Worm (Caenorhabditis elegans) whole organism, young adult: Measurements from ENCODE around the gene T24B8.7.

ENCODE experiments used
- B0019.2 ChIP-seq: fragments of 200-800 bp; sonication (Bioruptor generic); conservative IDR thresholded peaks from 2 replicates; pipeline ENCODE4 v1.3.6; 2022; ENCODE audit warnings: missing genetic modification reagents, missing genetic modification characterization, missing compliant biosample characterization
- C17E4.6 ChIP-seq: fragments of 200-800 bp; sonication (Bioruptor generic); IDR thresholded peaks from 2 replicates; pipeline ENCODE4 v1.3.6; 2022; ENCODE audit warnings: missing genetic modification reagents, missing genetic modification characterization, missing compliant biosample characterization
- D2030.7 ChIP-seq: fragments of 200-800 bp; sonication (Bioruptor generic); IDR thresholded peaks from 2 replicates; pipeline ENCODE4 v1.3.6; 2022; ENCODE audit warnings: missing genetic modification reagents, missing genetic modification characterization, missing compliant biosample characterization
- F33H1.4 ChIP-seq: fragments of 200-800 bp; sonication (Bioruptor generic); IDR thresholded peaks from 2 replicates; pipeline ENCODE4 v1.3.6; 2022; ENCODE audit warnings: missing genetic modification reagents, missing genetic modification characterization, missing compliant biosample characterization
- F37B4.10 ChIP-seq: fragments of 200-800 bp; sonication (Bioruptor generic); IDR thresholded peaks from 2 replicates; pipeline ENCODE4 v1.3.6; 2022; ENCODE audit warnings: missing genetic modification characterization, missing compliant biosample characterization
- F39B2.1 ChIP-seq: fragments of 200-800 bp; sonication (Bioruptor generic); IDR thresholded peaks from 2 replicates; pipeline ENCODE4 v1.3.6; 2022; ENCODE audit warnings: missing genetic modification reagents, missing genetic modification characterization, missing compliant biosample characterization
- F49E8.2 ChIP-seq: sonication (generic microtip); optimal IDR thresholded peaks from 3 replicates; lab custom pipeline; 2017; ENCODE audit warnings: missing genetic modification characterization, mild to moderate bottlenecking, missing compliant biosample characterization, antibody characterized with exemption, moderate library complexity; ENCODE audit not compliant: insufficient read depth
- F55B11.4 ChIP-seq: sonication (generic microtip); optimal IDR thresholded peaks from 2 replicates; lab custom pipeline; 2016; ENCODE audit warnings: missing compliant biosample characterization, missing genetic modification characterization, borderline replicate concordance; ENCODE audit not compliant: insufficient read depth
- K11D2.4 ChIP-seq: fragments of 200-800 bp; sonication (Bioruptor generic); IDR thresholded peaks from 2 replicates; pipeline ENCODE4 v1.3.6; 2022; ENCODE audit warnings: missing genetic modification reagents, missing genetic modification characterization, missing compliant biosample characterization
- T26A5.8 ChIP-seq: sonication (generic microtip); optimal IDR thresholded peaks from 2 replicates; lab custom pipeline; 2016; ENCODE audit warnings: missing genetic modification characterization, missing compliant biosample characterization
- Y53G8AR.9 ChIP-seq: fragments of 200-800 bp; sonication (Bioruptor generic); conservative IDR thresholded peaks from 2 replicates; pipeline ENCODE4 v1.3.6; 2022; ENCODE audit warnings: missing genetic modification reagents, missing genetic modification characterization, missing compliant biosample characterization
- Y56A3A.18 ChIP-seq: fragments of 200-800 bp; sonication (Bioruptor generic); IDR thresholded peaks from 2 replicates; pipeline ENCODE4 v1.3.6; 2022; ENCODE audit warnings: missing genetic modification reagents, missing genetic modification characterization, missing compliant biosample characterization
- ama-1 ChIP-seq, 3 experiments: fragments of 150-350 bp in 1 of 3; sonication (generic microtip) in 2 of 3; optimal IDR thresholded peaks; 2 replicates each; lab custom pipeline; 2014 to 2018; ENCODE audit warnings: missing biosample characterization in 2 of 3, missing genetic modification characterization in 2 of 3, missing genetic modification reagents in 2 of 3
- attf-3 ChIP-seq: fragments of 200-800 bp; sonication (Bioruptor generic); conservative IDR thresholded peaks from 2 replicates; pipeline ENCODE4 v1.3.6; 2022; ENCODE audit warnings: missing genetic modification reagents, missing genetic modification characterization, missing compliant biosample characterization
- attf-5 ChIP-seq: fragments of 200-800 bp; sonication (Bioruptor generic); optimal IDR thresholded peaks from 2 replicates; lab custom pipeline; 2018; ENCODE audit warnings: mild to moderate bottlenecking, missing genetic modification characterization, missing compliant biosample characterization
- attf-6 ChIP-seq: fragments of 200-800 bp; sonication (Bioruptor generic); IDR thresholded peaks from 2 replicates; pipeline ENCODE4 v1.3.6; 2022; ENCODE audit warnings: missing genetic modification reagents, missing genetic modification characterization, missing compliant biosample characterization
- bed-1 ChIP-seq: fragments of 200-800 bp; sonication (Bioruptor generic); IDR thresholded peaks from 2 replicates; pipeline ENCODE4 v1.3.6; 2022; ENCODE audit warnings: missing genetic modification reagents, missing genetic modification characterization, missing compliant biosample characterization
- cebp-2 ChIP-seq: fragments of 200-800 bp; sonication (Bioruptor generic); IDR thresholded peaks from 2 replicates; pipeline ENCODE4 v1.3.6; 2022; ENCODE audit warnings: missing genetic modification characterization, missing compliant biosample characterization
- ceh-40 ChIP-seq: fragments of 200-800 bp; sonication (Bioruptor generic); IDR thresholded peaks from 2 replicates; pipeline ENCODE4 v1.3.6; 2022; ENCODE audit warnings: missing genetic modification characterization, missing compliant biosample characterization
- ceh-58 ChIP-seq: fragments of 200-800 bp; sonication (Bioruptor generic); IDR thresholded peaks from 2 replicates; pipeline ENCODE4 v1.3.6; 2022; ENCODE audit warnings: missing genetic modification characterization, missing compliant biosample characterization
- chd-7 ChIP-seq: sonication (generic microtip); optimal IDR thresholded peaks from 2 replicates; lab custom pipeline; 2016; ENCODE audit warnings: mild to moderate bottlenecking, missing genetic modification characterization, moderate library complexity, missing compliant biosample characterization
- die-1 ChIP-seq: sonication (generic microtip); optimal IDR thresholded peaks from 2 replicates; lab custom pipeline; 2016; ENCODE audit warnings: missing genotype, mild to moderate bottlenecking, missing genetic modification characterization, missing compliant biosample characterization
- dpl-1 ChIP-seq: fragments of 150-350 bp; optimal IDR thresholded peaks from 2 replicates; lab custom pipeline; 2014; ENCODE audit warnings: missing biosample characterization, missing genetic modification reagents, missing genetic modification characterization
- ekl-4 ChIP-seq: fragments of 200-800 bp; sonication (Bioruptor generic); IDR thresholded peaks from 2 replicates; pipeline ENCODE4 v1.3.6; 2022; ENCODE audit warnings: missing genetic modification reagents, missing genetic modification characterization, missing compliant biosample characterization
- ets-4 ChIP-seq: fragments of 200-800 bp; sonication (Bioruptor generic); optimal IDR thresholded peaks from 2 replicates; lab custom pipeline; 2018; ENCODE audit warnings: mild to moderate bottlenecking, missing genetic modification characterization, missing compliant biosample characterization
- him-1 ChIP-seq: sonication (generic microtip); optimal IDR thresholded peaks from 2 replicates; lab custom pipeline; 2016; ENCODE audit warnings: missing genotype, missing genetic modification reagents, missing genetic modification characterization, missing compliant biosample characterization
- hrde-1 ChIP-seq: sonication (generic microtip); optimal IDR thresholded peaks from 2 replicates; lab custom pipeline; 2016; ENCODE audit warnings: missing genetic modification characterization, mild to moderate bottlenecking, missing compliant biosample characterization, moderate library complexity, missing genotype, missing genetic modification reagents, borderline replicate concordance
- lsl-1 ChIP-seq: fragments of 200-800 bp; sonication (Bioruptor generic); optimal IDR thresholded peaks from 2 replicates; lab custom pipeline; 2018; ENCODE audit warnings: mild to moderate bottlenecking, missing genetic modification characterization, moderate library complexity, missing compliant biosample characterization
- lsy-27 ChIP-seq: sonication (generic microtip); optimal IDR thresholded peaks from 2 replicates; lab custom pipeline; 2017; ENCODE audit warnings: missing genetic modification characterization, mild to moderate bottlenecking, missing compliant biosample characterization, antibody characterized with exemption, missing genotype, borderline replicate concordance; ENCODE audit not compliant: insufficient read depth
- madf-3 ChIP-seq: fragments of 200-800 bp; sonication (Bioruptor generic); IDR thresholded peaks from 2 replicates; pipeline ENCODE4 v1.3.6; 2022; ENCODE audit warnings: missing genetic modification reagents, missing genetic modification characterization, missing compliant biosample characterization
- madf-8 ChIP-seq: fragments of 200-800 bp; sonication (Bioruptor generic); conservative IDR thresholded peaks from 2 replicates; pipeline ENCODE4 v1.3.6; 2022; ENCODE audit warnings: missing genetic modification reagents, missing genetic modification characterization, missing compliant biosample characterization
- mcd-1 ChIP-seq: fragments of 200-800 bp; sonication (Bioruptor generic); IDR thresholded peaks from 2 replicates; pipeline ENCODE4 v1.3.6; 2022; ENCODE audit warnings: missing genetic modification reagents, missing genetic modification characterization, missing compliant biosample characterization
- mel-28 ChIP-seq: sonication (generic microtip); optimal IDR thresholded peaks from 2 replicates; lab custom pipeline; 2016; ENCODE audit warnings: borderline replicate concordance, mild to moderate bottlenecking, missing genetic modification characterization, missing compliant biosample characterization
- nfyb-1 ChIP-seq: fragments of 200-800 bp; sonication (Bioruptor generic); IDR thresholded peaks from 2 replicates; pipeline ENCODE4 v1.3.6; 2022; ENCODE audit warnings: missing genetic modification reagents, missing genetic modification characterization, missing compliant biosample characterization
- nhr-179 ChIP-seq: sonication (generic microtip); optimal IDR thresholded peaks from 2 replicates; lab custom pipeline; 2016; ENCODE audit warnings: mild to moderate bottlenecking, missing genetic modification characterization, missing compliant biosample characterization
- pbrm-1 ChIP-seq: fragments of 200-800 bp; sonication (Bioruptor generic); IDR thresholded peaks from 2 replicates; pipeline ENCODE4 v1.3.6; 2022; ENCODE audit warnings: missing genetic modification reagents, missing genetic modification characterization, missing compliant biosample characterization
- repo-1 ChIP-seq: sonication (generic microtip); optimal IDR thresholded peaks from 2 replicates; lab custom pipeline; 2017; ENCODE audit warnings: mild to moderate bottlenecking, missing genetic modification characterization, missing compliant biosample characterization
- snpc-3.4 ChIP-seq: sonication (generic microtip); optimal IDR thresholded peaks from 2 replicates; lab custom pipeline; 2017; ENCODE audit warnings: missing genetic modification characterization, mild to moderate bottlenecking, missing compliant biosample characterization, antibody characterized with exemption, moderate library complexity, missing genotype, missing genetic modification reagents
- somi-1 ChIP-seq: fragments of 200-800 bp; sonication (Bioruptor generic); optimal IDR thresholded peaks from 2 replicates; lab custom pipeline; 2018; ENCODE audit warnings: mild to moderate bottlenecking, missing genetic modification characterization, missing compliant biosample characterization
- unc-130 ChIP-seq: sonication (generic microtip); optimal IDR thresholded peaks from 2 replicates; lab custom pipeline; 2016; ENCODE audit warnings: missing genetic modification reagents, missing genetic modification characterization, missing compliant biosample characterization
- ztf-28 ChIP-seq: fragments of 200-800 bp; sonication (Bioruptor generic); IDR thresholded peaks from 2 replicates; pipeline ENCODE4 v1.3.6; 2022; ENCODE audit warnings: missing genetic modification reagents, missing genetic modification characterization, missing compliant biosample characterization
- ztf-3 ChIP-seq: fragments of 200-800 bp; sonication (Bioruptor generic); optimal IDR thresholded peaks from 2 replicates; lab custom pipeline; 2018; ENCODE audit warnings: mild to moderate bottlenecking, missing genetic modification characterization, missing compliant biosample characterization

The T24B8.7 gene

ce11 chrII:9056215-9056819, 2.9 kb upstream of the T24B8.7 start (continued):
- peak; percentile 55 for TF ChIP-seq die-1 (tag; lab: Kevin White, UChicago)
- no peak for TF ChIP-seq F37B4.10 (GFP tag; lab: Robert Waterston, UW)
- peak; percentile 46 for TF ChIP-seq T26A5.8 (tag; lab: Kevin White, UChicago)
- no peak for TF ChIP-seq ztf-28 (GFP tag; lab: Robert Waterston, UW)
- 0 out of 2 replicates have a peak, but pooled peaks have one; percentile 18 for TF ChIP-seq ceh-58 (GFP tag; lab: Robert Waterston, UW)
- TF ChIP-seq B0019.2 (GFP tag; lab: Robert Waterston, UW), result no peak
- TF ChIP-seq F55B11.4, result no peak
- TF ChIP-seq somi-1 (GFP tag; lab: Kevin White, UChicago), result peak; percentile 32
- TF ChIP-seq bed-1 (GFP tag; lab: Robert Waterston, UW), result no peak
- no peak for TF ChIP-seq chd-7
- peak; percentile 84 for TF ChIP-seq Y53G8AR.9 (GFP tag; lab: Robert Waterston, UW)
- peak; percentile 81; the same call in 1 of the 2 replicates for TF ChIP-seq Y56A3A.18 (GFP tag; lab: Robert Waterston, UW)
- no peak for TF ChIP-seq mel-28
- TF ChIP-seq madf-8 (GFP tag; lab: Robert Waterston, UW), result 0 out of 2 replicates have a peak, but pooled peaks have one; percentile 20
- TF ChIP-seq pbrm-1 (GFP tag; lab: Robert Waterston, UW), result peak; percentile 80; the same call in 1 of the 2 replicates
- TF ChIP-seq lsy-27 (tag; lab: Kevin White, UChicago), result no peak
- peak; percentile 87 for TF ChIP-seq F49E8.2 (tag; lab: Kevin White, UChicago)
- TF ChIP-seq attf-3, result no peak
- TF ChIP-seq D2030.7 (GFP tag; lab: Robert Waterston, UW), result peak; percentile 60; the same call in 1 of the 2 replicates
- TF ChIP-seq K11D2.4 (GFP tag; lab: Robert Waterston, UW), result no peak
- no peak for TF ChIP-seq ets-4 (GFP tag; lab: Kevin White, UChicago)
- TF ChIP-seq unc-130, result peak; percentile 17
- TF ChIP-seq attf-6 (GFP tag; lab: Robert Waterston, UW), result peak; percentile 83
- TF ChIP-seq F33H1.4 (GFP tag; lab: Robert Waterston, UW), result peak; percentile 49
- TF ChIP-seq hrde-1 (tag; lab: Kevin White, UChicago), result peak; percentile 94
- no peak for TF ChIP-seq ama-1 (optimal IDR thresholded peaks at IDR 0.05; lab: Kevin White, UChicago)
- TF ChIP-seq ama-1 (GFP tag; optimal IDR thresholded peaks at IDR 0.05; lab: Kevin White, UChicago), result peak in 1 of 2 experiments; percentile 93
- TF ChIP-seq dpl-1 (GFP tag; lab: Kevin White, UChicago), result no peak
- no peak for TF ChIP-seq nhr-179 (tag; lab: Kevin White, UChicago)
- peak; percentile 43 for TF ChIP-seq mcd-1
- TF ChIP-seq C17E4.6 (GFP tag; lab: Robert Waterston, UW), result peak; percentile 72
- TF ChIP-seq him-1 (tag; lab: Kevin White, UChicago), result peak; percentile 36
- peak; percentile 77; the same call in 1 of the 2 replicates for TF ChIP-seq madf-3 (GFP tag; lab: Robert Waterston, UW)
- peak; percentile 87 for TF ChIP-seq ekl-4
- TF ChIP-seq F39B2.1 (GFP tag; lab: Robert Waterston, UW), result peak; percentile 79; the same call in 1 of the 2 replicates
- peak; percentile 57 for TF ChIP-seq lsl-1 (GFP tag; lab: Kevin White, UChicago)
- TF ChIP-seq cebp-2 (GFP tag; lab: Robert Waterston, UW), result peak; percentile 82; the same call in 1 of the 2 replicates
- TF ChIP-seq ztf-3 (GFP tag; lab: Kevin White, UChicago), result no peak
- TF ChIP-seq ceh-40 (GFP tag; lab: Robert Waterston, UW), result 0 out of 2 replicates have a peak, but pooled peaks have one; percentile 27
- peak; percentile 71 for TF ChIP-seq nfyb-1 (GFP tag; lab: Robert Waterston, UW)
- TF ChIP-seq attf-5 (GFP tag; lab: Kevin White, UChicago), result peak; percentile 34
- TF ChIP-seq snpc-3.4 (tag; lab: Kevin White, UChicago), result peak; percentile 80
- peak; percentile 7 for TF ChIP-seq repo-1 (tag; lab: Kevin White, UChicago)
